Worm (Caenorhabditis elegans) whole organism, late embryonic: ENCODE measurements around the gene idpc-6.

ENCODE experiments used
- ama-1 ChIP-seq: fragments of 150-350 bp; optimal IDR thresholded peaks from 2 replicates; lab custom pipeline; 2014
- ceh-19 ChIP-seq: fragments of 200-800 bp; sonication (Bioruptor generic); optimal IDR thresholded peaks from 2 replicates; lab custom pipeline; 2018; ENCODE audit warnings: mild to moderate bottlenecking, missing genetic modification characterization, missing compliant biosample characterization
- elt-2 ChIP-seq: sonication (generic microtip); optimal IDR thresholded peaks from 2 replicates; lab custom pipeline; 2016; ENCODE audit warnings: missing genetic modification reagents, missing genetic modification characterization, missing compliant biosample characterization
- ets-4 ChIP-seq: sonication (generic microtip); optimal IDR thresholded peaks from 2 replicates; lab custom pipeline; 2016; ENCODE audit warnings: missing genetic modification characterization, missing compliant biosample characterization
- nhr-11 ChIP-seq: fragments of 150-350 bp; optimal IDR thresholded peaks from 2 replicates; lab custom pipeline; 2014; ENCODE audit warnings: missing biosample characterization, missing genetic modification characterization
- rnt-1 ChIP-seq: sonication (generic microtip); optimal IDR thresholded peaks from 2 replicates; lab custom pipeline; 2016; ENCODE audit warnings: missing genetic modification characterization, missing compliant biosample characterization

ce11 chrV:9571056-9571455 is 48.9 kb upstream of the idpc-6 start:
- TF ChIP-seq ets-4 (tag; lab: Kevin White, UChicago): no peak
- TF ChIP-seq ama-1: no peak
- TF ChIP-seq nhr-11 (tag; lab: Kevin White, UChicago): no peak
- TF ChIP-seq rnt-1: no peak
- TF ChIP-seq ceh-19: no peak
- TF ChIP-seq elt-2 (tag; lab: Kevin White, UChicago): peak; percentile 3
